ENCODE assay signal across 5 worm cellular contexts in genomic region chrX:5801156-5801592, ce11.
TF ChIP-seq lines count a peak whose summit lies in the region.

No protein-coding gene starts in this region.

TF ChIP-seq in whole organism, L1 larva, 84 proteins besides CTCF, POLR2A, EP300 and RAD21 (continues in another document):
- TF ChIP-seq ceh-82 (tag; optimal IDR thresholded peaks at IDR 0.05; lab: Kevin White, UChicago), result peak; percentile 61 to 83 (median 77)
- no peak for TF ChIP-seq pag-3 (tag; optimal IDR thresholded peaks at IDR 0.05; lab: Kevin White, UChicago; ENCODE audit: borderline replicate concordance, insufficient read depth)
- peak; percentile 60 for TF ChIP-seq vab-15 (tag; optimal IDR thresholded peaks at IDR 0.05; lab: Kevin White, UChicago)
- no peak for TF ChIP-seq unc-130 (tag; optimal IDR thresholded peaks at IDR 0.05; lab: Kevin White, UChicago)
- peak; percentile 77; the same call in 1 of the 2 replicates for TF ChIP-seq mab-9 (GFP tag; IDR thresholded peaks at IDR 0.05; lab: Robert Waterston, UW)
- no peak for TF ChIP-seq ceh-63 (GFP tag; optimal IDR thresholded peaks at IDR 0.05; lab: Kevin White, UChicago)
- peak in 1 of 2 experiments; percentile 59 for TF ChIP-seq ztf-11 (tag; optimal IDR thresholded peaks at IDR 0.05; lab: Kevin White, UChicago)
- peak; percentile 71 for TF ChIP-seq rnt-1 (tag; optimal IDR thresholded peaks at IDR 0.05; lab: Kevin White, UChicago)
- TF ChIP-seq elt-3 (tag; optimal IDR thresholded peaks at IDR 0.05; lab: Kevin White, UChicago), result peak in 3 of 6 experiments; percentile 33 to 87 (median 80)
- no peak for TF ChIP-seq unc-62 (GFP tag; optimal IDR thresholded peaks at IDR 0.05; lab: Kevin White, UChicago)
- TF ChIP-seq sox-4 (tag; optimal IDR thresholded peaks at IDR 0.05; lab: Kevin White, UChicago), result peak; percentile 69
- TF ChIP-seq grh-1 (GFP tag; IDR thresholded peaks at IDR 0.05; lab: Robert Waterston, UW), result peak; percentile 70
- peak; percentile 49 to 73 for TF ChIP-seq lin-35 (GFP tag; optimal IDR thresholded peaks at IDR 0.05; lab: Kevin White, UChicago)
- peak in 1 of 2 experiments; percentile 82 for TF ChIP-seq mdl-1 (tag; optimal IDR thresholded peaks at IDR 0.05; lab: Kevin White, UChicago)
- peak; percentile 93 for TF ChIP-seq mep-1 (tag; optimal IDR thresholded peaks at IDR 0.05; lab: Kevin White, UChicago)
- peak; percentile 74 for TF ChIP-seq skn-1 (tag; optimal IDR thresholded peaks at IDR 0.05; lab: Kevin White, UChicago)
- TF ChIP-seq zip-4 (GFP tag; optimal IDR thresholded peaks at IDR 0.05; lab: Kevin White, UChicago), result peak; percentile 78

TF ChIP-seq in whole organism, L3 larva, 47 proteins besides CTCF, POLR2A, EP300 and RAD21 (continues in another document):
- TF ChIP-seq hmg-11 (tag; optimal IDR thresholded peaks at IDR 0.05; lab: Kevin White, UChicago) (peak; percentile 98), eor-1 (tag; optimal IDR thresholded peaks at IDR 0.05; lab: Kevin White, UChicago) (peak in 1 of 2 experiments; percentile 72), unc-39 (tag; optimal IDR thresholded peaks at IDR 0.05; lab: Kevin White, UChicago) (peak; percentile 37), pqm-1 (tag; optimal IDR thresholded peaks at IDR 0.05; lab: Kevin White, UChicago) (peak; percentile 58), ama-1 (optimal IDR thresholded peaks at IDR 0.05; lab: Kevin White, UChicago) (peak; percentile 22), egl-5 (tag; optimal IDR thresholded peaks at IDR 0.05; lab: Kevin White, UChicago) (peak; percentile 78), ceh-28 (tag; optimal IDR thresholded peaks at IDR 0.05; lab: Kevin White, UChicago) (peak; percentile 74), unc-62 (GFP tag; optimal IDR thresholded peaks at IDR 0.05; lab: Kevin White, UChicago) (peak; percentile 57), nhr-76 (tag; optimal IDR thresholded peaks at IDR 0.05; lab: Kevin White, UChicago) (no peak), pha-4 (tag; optimal IDR thresholded peaks at IDR 0.05; lab: Kevin White, UChicago) (peak; percentile 60), nhr-237 (tag; optimal IDR thresholded peaks at IDR 0.05; lab: Kevin White, UChicago) (no peak), fkh-10 (GFP tag; optimal IDR thresholded peaks at IDR 0.05; lab: Kevin White, UChicago) (peak; percentile 55), skn-1 (tag; optimal IDR thresholded peaks at IDR 0.05; lab: Kevin White, UChicago) (no peak), zag-1 (tag; optimal IDR thresholded peaks at IDR 0.05; lab: Kevin White, UChicago) (peak; percentile 72), snpc-4 (tag; optimal IDR thresholded peaks at IDR 0.05; lab: Kevin White, UChicago) (peak; percentile 35), aly-2 (tag; optimal IDR thresholded peaks at IDR 0.05; lab: Kevin White, UChicago) (peak; percentile 10), R02D3.7 (tag; optimal IDR thresholded peaks at IDR 0.05; lab: Kevin White, UChicago) (peak; percentile 14), elt-3 (tag; optimal IDR thresholded peaks at IDR 0.05; lab: Kevin White, UChicago) (peak in 1 of 3 experiments; percentile 76), nhr-67 (tag; optimal IDR thresholded peaks at IDR 0.05; lab: Kevin White, UChicago) (no peak)

TF ChIP-seq in whole organism, early embryonic, 17 proteins besides CTCF, POLR2A, EP300 and RAD21:
- TF ChIP-seq tbx-11 (GFP tag; IDR thresholded peaks at IDR 0.05; lab: Robert Waterston, UW) (peak; percentile 89), aly-1 (tag; optimal IDR thresholded peaks at IDR 0.05; lab: Kevin White, UChicago) (peak; percentile 39), sea-1 (GFP tag; conservative IDR thresholded peaks at IDR 0.05; lab: Robert Waterston, UW) (peak; percentile 88), ceh-36 (tag; optimal IDR thresholded peaks at IDR 0.05; lab: Kevin White, UChicago) (peak; percentile 68), ets-7 (tag; optimal IDR thresholded peaks at IDR 0.05; lab: Kevin White, UChicago) (peak; percentile 60), hmbx-1 (tag; optimal IDR thresholded peaks at IDR 0.05; lab: Kevin White, UChicago) (peak; percentile 21), hnd-1 (tag; optimal IDR thresholded peaks at IDR 0.05; lab: Kevin White, UChicago) (peak; percentile 84), tbx-37 (GFP tag; conservative IDR thresholded peaks at IDR 0.05; lab: Robert Waterston, UW) (peak; percentile 76), scrt-1 (GFP tag; IDR thresholded peaks at IDR 0.05; lab: Robert Waterston, UW) (peak; percentile 88), hmg-4 (GFP tag; optimal IDR thresholded peaks at IDR 0.05; lab: Kevin White, UChicago) (peak; percentile 88), ama-1 (optimal IDR thresholded peaks at IDR 0.05; lab: Kevin White, UChicago) (no peak), F13C5.2 (tag; optimal IDR thresholded peaks at IDR 0.05; lab: Kevin White, UChicago) (peak; percentile 96), pes-1 (GFP tag; IDR thresholded peaks at IDR 0.05; lab: Robert Waterston, UW) (peak; percentile 85), tra-4 (tag; optimal IDR thresholded peaks at IDR 0.05; lab: Kevin White, UChicago) (peak; percentile 24), flt-1 (GFP tag; IDR thresholded peaks at IDR 0.05; lab: Robert Waterston, UW) (peak; percentile 54), ceh-13 (GFP tag; optimal IDR thresholded peaks at IDR 0.05; lab: Kevin White, UChicago) (peak; percentile 46), B0310.2 (tag; optimal IDR thresholded peaks at IDR 0.05; lab: Kevin White, UChicago) (peak; percentile 66)

TF ChIP-seq in whole organism, midembryonic, 9 proteins besides CTCF, POLR2A, EP300 and RAD21:
- TF ChIP-seq klf-2 (GFP tag; conservative IDR thresholded peaks at IDR 0.05; lab: Robert Waterston, UW) (peak; percentile 93), ref-1 (GFP tag; conservative IDR thresholded peaks at IDR 0.05; lab: Robert Waterston, UW) (peak; percentile 71), ztf-23 (GFP tag; IDR thresholded peaks at IDR 0.05; lab: Robert Waterston, UW) (peak; percentile 93), cog-1 (tag; optimal IDR thresholded peaks at IDR 0.05; lab: Kevin White, UChicago) (peak; percentile 90), flt-1 (GFP tag; IDR thresholded peaks at IDR 0.05; lab: Robert Waterston, UW) (peak; percentile 89), T22C8.4 (GFP tag; IDR thresholded peaks at IDR 0.05; lab: Robert Waterston, UW) (peak; percentile 66), tab-1 (GFP tag; IDR thresholded peaks at IDR 0.05; lab: Robert Waterston, UW) (peak; percentile 88), ztf-29 (GFP tag; IDR thresholded peaks at IDR 0.05; lab: Robert Waterston, UW) (peak; percentile 77), med-1 (GFP tag; optimal IDR thresholded peaks at IDR 0.05; lab: Kevin White, UChicago; ENCODE audit: insufficient read depth) (peak; percentile 42)

TF ChIP-seq in whole organism, young adult, 124 proteins besides CTCF, POLR2A, EP300 and RAD21 (continues in another document):
- TF ChIP-seq ceh-79 (tag; optimal IDR thresholded peaks at IDR 0.05; lab: Kevin White, UChicago) (peak; percentile 29), dox-1 (GFP tag; IDR thresholded peaks at IDR 0.05; lab: Robert Waterston, UW) (peak; percentile 89), repo-1 (tag; optimal IDR thresholded peaks at IDR 0.05; lab: Kevin White, UChicago) (peak; percentile 89), egrh-3 (GFP tag; IDR thresholded peaks at IDR 0.05; lab: Robert Waterston, UW) (peak; percentile 57), nfya-1 (tag; optimal IDR thresholded peaks at IDR 0.05; lab: Kevin White, UChicago; ENCODE audit: borderline replicate concordance, insufficient read depth) (no peak), zim-3 (tag; optimal IDR thresholded peaks at IDR 0.05; lab: Kevin White, UChicago) (peak; percentile 89), let-526 (GFP tag; IDR thresholded peaks at IDR 0.05; lab: Robert Waterston, UW) (peak; percentile 83; the same call in 1 of the 2 replicates), ama-1 (optimal IDR thresholded peaks at IDR 0.05; lab: Kevin White, UChicago) (no peak), ama-1 (GFP tag; optimal IDR thresholded peaks at IDR 0.05; lab: Kevin White, UChicago) (peak; percentile 69 to 82), B0019.2 (GFP tag; conservative IDR thresholded peaks at IDR 0.05; lab: Robert Waterston, UW) (no peak), hlh-12 (tag; optimal IDR thresholded peaks at IDR 0.05; lab: Kevin White, UChicago) (peak; percentile 77), lin-35 (GFP tag; optimal IDR thresholded peaks at IDR 0.05; lab: Kevin White, UChicago) (peak; percentile 0 to 85 (median 51)), B0336.3 (GFP tag; IDR thresholded peaks at IDR 0.05; lab: Robert Waterston, UW) (peak; percentile 79), ztf-6 (GFP tag; IDR thresholded peaks at IDR 0.05; lab: Robert Waterston, UW) (0 out of 2 replicates have a peak, but pooled peaks have one; percentile 21), attf-6 (GFP tag; IDR thresholded peaks at IDR 0.05; lab: Robert Waterston, UW) (peak; percentile 55; the same call in 1 of the 2 replicates), fkh-3 (tag; optimal IDR thresholded peaks at IDR 0.05; lab: Kevin White, UChicago) (peak; percentile 58), madf-6 (GFP tag; IDR thresholded peaks at IDR 0.05; lab: Robert Waterston, UW) (peak; percentile 69; the same call in 1 of the 2 replicates), madf-10 (tag; optimal IDR thresholded peaks at IDR 0.05; lab: Kevin White, UChicago) (peak; percentile 84), tbx-9 (tag; optimal IDR thresholded peaks at IDR 0.05; lab: Kevin White, UChicago; ENCODE audit: borderline replicate concordance) (no peak), lin-54 (GFP tag; optimal IDR thresholded peaks at IDR 0.05; lab: Kevin White, UChicago) (peak; percentile 66), F57A8.1 (GFP tag; optimal IDR thresholded peaks at IDR 0.05; lab: Kevin White, UChicago) (peak; percentile 86), ets-4 (GFP tag; optimal IDR thresholded peaks at IDR 0.05; lab: Kevin White, UChicago) (peak; percentile 76), F23B12.7 (tag; optimal IDR thresholded peaks at IDR 0.05; lab: Kevin White, UChicago; ENCODE audit: insufficient read depth) (no peak), ceh-58 (GFP tag; IDR thresholded peaks at IDR 0.05; lab: Robert Waterston, UW) (0 out of 2 replicates have a peak, but pooled peaks have one; percentile 47), bed-1 (GFP tag; IDR thresholded peaks at IDR 0.05; lab: Robert Waterston, UW) (peak; percentile 90; the same call in 1 of the 2 replicates), rec-8 (tag; optimal IDR thresholded peaks at IDR 0.05; lab: Kevin White, UChicago) (peak; percentile 79 to 89), hmg-20 (GFP tag; IDR thresholded peaks at IDR 0.05; lab: Robert Waterston, UW) (peak; percentile 70), nhr-90 (tag; optimal IDR thresholded peaks at IDR 0.05; lab: Kevin White, UChicago) (peak; percentile 93), F22D6.2 (tag; optimal IDR thresholded peaks at IDR 0.05; lab: Kevin White, UChicago) (peak; percentile 62), F57C9.4 (tag; optimal IDR thresholded peaks at IDR 0.05; lab: Kevin White, UChicago) (no peak), efl-1 (GFP tag; optimal IDR thresholded peaks at IDR 0.05; lab: Kevin White, UChicago) (peak; percentile 21), madf-8 (GFP tag; conservative IDR thresholded peaks at IDR 0.05; lab: Robert Waterston, UW) (no peak), nfya-2 (GFP tag; IDR thresholded peaks at IDR 0.05; lab: Robert Waterston, UW) (no peak), egl-18 (GFP tag; IDR thresholded peaks at IDR 0.05; lab: Robert Waterston, UW) (no peak)

Comparison
In these comparisons a context has a peak if more than half of its experiments do, and no peak if none do; other contexts are left out.
1. Of the 8 proteins assayed by ChIP-seq in both whole organism, young adult and whole organism, L1 larva: peak only in whole organism, young adult: ama-1 and unc-130; only in whole organism, L1 larva: dpl-1; in both: efl-1, lin-35, nhr-90 and snpc-4; in neither: 1.